Fruit fly (Drosophila melanogaster) whole organism, pupa: ENCODE data around the gene CG14837.

Experiments used
- CG10348 ChIP-seq: fragments of 200-800 bp; sonication (Bioruptor generic); IDR thresholded peaks from 2 replicates; pipeline ENCODE4 v1.3.6; 2022; ENCODE audit warnings: missing biosample characterization, missing genetic modification characterization
- CG12605 ChIP-seq: fragments of 200-800 bp; sonication (Bioruptor generic); IDR thresholded peaks from 2 replicates; pipeline ENCODE4 v1.3.6; 2022; ENCODE audit warnings: missing biosample characterization, missing genetic modification characterization
- CG13204 ChIP-seq: fragments of 200-800 bp; sonication (Bioruptor generic); optimal IDR thresholded peaks from 2 replicates; lab custom pipeline; 2018; ENCODE audit warnings: missing biosample characterization, mild to moderate bottlenecking, missing genetic modification characterization, moderate library complexity
- CG14655 ChIP-seq: fragments of 200-800 bp; sonication (Bioruptor generic); optimal IDR thresholded peaks from 3 replicates; lab custom pipeline; 2017; ENCODE audit warnings: mild to moderate bottlenecking, missing biosample characterization, missing genetic modification reagents, missing genetic modification characterization
- CG15710 ChIP-seq: fragments of 200-800 bp; sonication (Bioruptor generic); optimal IDR thresholded peaks from 2 replicates; lab custom pipeline; 2018; ENCODE audit warnings: missing biosample characterization, mild to moderate bottlenecking, missing genetic modification characterization, moderate library complexity
- CG17806 ChIP-seq: fragments of 200-800 bp; sonication (Bioruptor generic); optimal IDR thresholded peaks from 2 replicates; lab custom pipeline; 2018; ENCODE audit warnings: missing biosample characterization, mild to moderate bottlenecking, missing genetic modification characterization, moderate library complexity
- CG32121 ChIP-seq: fragments of 200-800 bp; sonication (Bioruptor generic); IDR thresholded peaks from 2 replicates; pipeline ENCODE4 v1.3.6; 2022; ENCODE audit warnings: missing biosample characterization, missing genetic modification characterization
- CG34367 ChIP-seq: fragments of 200-800 bp; sonication (Bioruptor generic); optimal IDR thresholded peaks from 2 replicates; lab custom pipeline; 2018; ENCODE audit warnings: missing biosample characterization, mild to moderate bottlenecking, missing genetic modification characterization
- CG4496 ChIP-seq: fragments of 200-800 bp; sonication (Bioruptor generic); IDR thresholded peaks from 3 replicates; pipeline ENCODE4 v1.3.6; 2022; ENCODE audit warnings: missing biosample characterization, missing genetic modification characterization
- CG8159 ChIP-seq: fragments of 200-800 bp; sonication (Bioruptor generic); optimal IDR thresholded peaks from 3 replicates; lab custom pipeline; 2018; ENCODE audit warnings: missing biosample characterization, mild to moderate bottlenecking, missing genetic modification characterization, moderate library complexity
- CG8301 ChIP-seq: fragments of 200-800 bp; sonication (Bioruptor generic); optimal IDR thresholded peaks from 2 replicates; lab custom pipeline; 2018; ENCODE audit warnings: missing biosample characterization, mild to moderate bottlenecking, missing genetic modification characterization
- CG9948 ChIP-seq: fragments of 200-800 bp; sonication (Bioruptor generic); optimal IDR thresholded peaks from 2 replicates; lab custom pipeline; 2018; ENCODE audit warnings: missing biosample characterization, mild to moderate bottlenecking, missing genetic modification characterization, moderate library complexity
- D1 ChIP-seq: fragments of 200-800 bp; sonication (Bioruptor generic); optimal IDR thresholded peaks from 2 replicates; lab custom pipeline; 2018; ENCODE audit warnings: missing biosample characterization, mild to moderate bottlenecking, missing genetic modification characterization, moderate library complexity
- EcR ChIP-seq: fragments of 200-800 bp; sonication (Bioruptor generic); optimal IDR thresholded peaks from 3 replicates; lab custom pipeline; 2019; ENCODE audit warnings: missing biosample characterization, missing genetic modification characterization, mild to moderate bottlenecking, moderate library complexity, missing genetic modification reagents
- Ets98B ChIP-seq: fragments of 200-800 bp; sonication (Bioruptor generic); IDR thresholded peaks from 2 replicates; pipeline ENCODE4 v1.3.6; 2022; ENCODE audit warnings: missing biosample characterization, missing genetic modification characterization
- Pif1A ChIP-seq: fragments of 200-800 bp; sonication (Bioruptor generic); optimal IDR thresholded peaks from 3 replicates; lab custom pipeline; 2016; ENCODE audit warnings: missing biosample characterization, missing genetic modification characterization
- Pif1B ChIP-seq: fragments of 200-800 bp; sonication (Bioruptor generic); optimal IDR thresholded peaks from 3 replicates; lab custom pipeline; 2016; ENCODE audit warnings: missing biosample characterization, missing genetic modification characterization
- Snoo ChIP-seq: fragments of 200-800 bp; sonication (Bioruptor generic); optimal IDR thresholded peaks from 3 replicates; lab custom pipeline; 2017; ENCODE audit warnings: missing biosample characterization, mild to moderate bottlenecking, missing genetic modification characterization, inconsistent platforms
- fd96Ca ChIP-seq: fragments of 200-800 bp; sonication (Bioruptor generic); IDR thresholded peaks from 3 replicates; pipeline ENCODE4 v1.3.6; 2022; ENCODE audit warnings: missing biosample characterization, missing genetic modification characterization
- gl ChIP-seq: fragments of 200-800 bp; sonication (Bioruptor generic); optimal IDR thresholded peaks from 2 replicates; lab custom pipeline; 2018; ENCODE audit warnings: missing biosample characterization, mild to moderate bottlenecking, missing genetic modification characterization
- rn ChIP-seq: fragments of 200-800 bp; sonication (Bioruptor generic); IDR thresholded peaks from 2 replicates; pipeline ENCODE4 v1.3.6; 2022; ENCODE audit warnings: missing biosample characterization, missing genetic modification characterization

The CG14837 gene

dm6 chr3L:7539736-7540135 lies 20.1 kb downstream of the CG14837 start, which contains the start of gene CG16998:
Gene CG16998 (minus strand): TSS chr3L:7539836.
- TF ChIP-seq CG34367 (no peak), CG10348 (no peak), D1 (tag; lab: Kevin White, UChicago) (no peak), CG8159 (tag; lab: Kevin White, UChicago) (no peak), CG15710 (no peak), CG12605 (GFP tag; lab: Robert Waterston, UW) (no peak), CG4496 (no peak), CG14655 (GFP tag; lab: Kevin White, UChicago) (no peak), Pif1A (no peak), Snoo (no peak), CG9948 (tag; lab: Kevin White, UChicago) (no peak), EcR (GFP tag; lab: Kevin White, UChicago) (no peak)

DNA sequence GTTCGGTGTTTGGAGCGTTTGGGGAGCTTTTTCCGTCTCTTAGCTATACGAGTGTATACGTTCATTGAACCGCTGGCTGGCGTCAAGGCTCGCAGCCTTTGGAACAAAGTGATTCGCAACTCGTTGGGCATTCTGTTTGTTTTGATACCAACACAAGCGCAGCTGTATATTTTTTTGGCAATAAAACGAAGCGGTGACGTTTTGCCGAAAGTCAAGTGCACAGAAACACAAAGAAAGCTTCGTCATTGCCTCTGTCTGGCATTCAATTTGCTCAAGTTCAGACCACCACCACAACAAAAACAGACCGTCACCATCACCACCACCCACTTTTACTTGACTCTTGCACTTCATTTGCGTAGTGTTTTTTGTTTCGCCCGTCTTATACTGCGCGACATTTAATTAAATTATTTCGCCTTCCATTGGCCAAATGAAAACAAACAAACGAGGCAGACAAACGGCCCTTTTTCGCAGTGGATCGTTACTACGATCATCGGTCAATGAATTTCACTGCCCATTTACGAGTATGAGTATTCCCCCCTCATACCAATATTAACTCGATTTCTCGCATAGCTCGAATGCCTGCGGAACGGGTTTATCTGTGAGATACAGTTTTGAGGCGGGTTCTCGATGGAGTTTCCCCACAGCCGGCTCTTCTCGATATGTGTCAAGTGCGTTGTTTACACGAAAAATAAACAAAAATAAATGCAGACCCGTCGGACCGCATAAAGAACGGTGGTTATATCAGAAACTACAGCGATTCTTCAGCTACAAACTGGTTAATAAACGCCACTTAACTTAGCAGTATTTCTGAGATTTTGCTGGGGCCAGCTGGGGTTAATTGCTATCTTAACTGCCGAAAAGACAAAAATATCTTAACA lies 29.1 kb downstream of the CG14837 start:
- TF ChIP-seq rn (GFP tag; lab: Robert Waterston, UW) (no peak), EcR (GFP tag; lab: Kevin White, UChicago) (peak; percentile 87), CG32121 (GFP tag; lab: Robert Waterston, UW) (0 out of 2 replicates have a peak, but pooled peaks have one; percentile 14), CG14655 (GFP tag; lab: Kevin White, UChicago) (no peak), CG8159 (tag; lab: Kevin White, UChicago) (no peak), CG4496 (no peak), CG8301 (tag; lab: Kevin White, UChicago) (no peak), CG12605 (GFP tag; lab: Robert Waterston, UW) (no peak), gl (tag; lab: Kevin White, UChicago) (no peak), D1 (tag; lab: Kevin White, UChicago) (no peak)

- TF ChIP-seq CG15710 (peak; percentile 4), fd96Ca (GFP tag; lab: Robert Waterston, UW) (peak; percentile 56; the same call in 2 of the 3 replicates), rn (GFP tag; lab: Robert Waterston, UW) (no peak), gl (tag; lab: Kevin White, UChicago) (no peak), CG8301 (tag; lab: Kevin White, UChicago) (no peak), CG14655 (GFP tag; lab: Kevin White, UChicago) (no peak), CG8159 (tag; lab: Kevin White, UChicago) (no peak), Snoo (peak; percentile 17), Pif1B (GFP tag; lab: Kevin White, UChicago) (no peak), D1 (tag; lab: Kevin White, UChicago) (no peak), CG13204 (GFP tag; lab: Kevin White, UChicago) (no peak), Ets98B (GFP tag; lab: Robert Waterston, UW) (peak; percentile 20; the same call in 1 of the 2 replicates), CG12605 (GFP tag; lab: Robert Waterston, UW) (no peak), CG34367 (no peak), Pif1A (peak; percentile 2), CG9948 (tag; lab: Kevin White, UChicago) (no peak), CG10348 (no peak), CG32121 (GFP tag; lab: Robert Waterston, UW) (0 out of 2 replicates have a peak, but pooled peaks have one; percentile 35), EcR (GFP tag; lab: Kevin White, UChicago) (peak; percentile 17), CG17806 (tag; lab: Kevin White, UChicago) (peak; percentile 13), CG4496 (peak; percentile 42; the same call in 2 of the 3 replicates)
These were observed 30.5 kb downstream of the CG14837 start for dm6 chr3L:7529081-7530021.

dm6 chr3L:7528380-7529080 lies 31.3 kb downstream of the CG14837 start, which contains the start of gene lqf:
Gene lqf (plus strand): TSS chr3L:7528780.
- TF ChIP-seq CG17806 (tag; lab: Kevin White, UChicago): no peak
- peak; percentile 20 for TF ChIP-seq Pif1B (GFP tag; lab: Kevin White, UChicago)
- 0 out of 3 replicates have a peak, but pooled peaks have one; percentile 7 for TF ChIP-seq fd96Ca (GFP tag; lab: Robert Waterston, UW)
- no peak for TF ChIP-seq CG8301 (tag; lab: Kevin White, UChicago)
- no peak for TF ChIP-seq CG32121 (GFP tag; lab: Robert Waterston, UW)
- TF ChIP-seq CG9948 (tag; lab: Kevin White, UChicago): no peak
- no peak for TF ChIP-seq gl (tag; lab: Kevin White, UChicago)
- TF ChIP-seq CG8159 (tag; lab: Kevin White, UChicago): peak; percentile 3
- TF ChIP-seq CG14655 (GFP tag; lab: Kevin White, UChicago): no peak
- TF ChIP-seq CG15710: peak; percentile 3
- TF ChIP-seq Pif1A: peak; percentile 20
- TF ChIP-seq CG10348: no peak
- TF ChIP-seq CG4496: peak; percentile 6; the same call in 1 of the 3 replicates
- TF ChIP-seq Ets98B (GFP tag; lab: Robert Waterston, UW): no peak
